Fruit fly (Drosophila melanogaster) whole organism, embryonic: ENCODE data around the gene CG10863.
A peak's percentile ranks its signal among the peaks of the same experiment; 100 is the strongest.

ENCODE experiments used
- Abd-B ChIP-seq: fragments of 200-800 bp; sonication (Bioruptor generic); optimal IDR thresholded peaks from 2 replicates; lab custom pipeline; 2018; ENCODE audit warnings: missing biosample characterization, mild to moderate bottlenecking, missing genetic modification characterization, moderate library complexity
- BtbVII ChIP-seq: fragments of 200-800 bp; sonication (Bioruptor generic); optimal IDR thresholded peaks from 3 replicates; lab custom pipeline; 2017; ENCODE audit warnings: missing biosample characterization, mild to moderate bottlenecking, missing genetic modification characterization
- CG11247 ChIP-seq: fragments of 200-800 bp; sonication (Bioruptor generic); IDR thresholded peaks from 2 replicates; pipeline ENCODE4 v1.3.6; 2022; ENCODE audit warnings: missing biosample characterization, missing genetic modification characterization
- CG11723 ChIP-seq: fragments of 200-800 bp; sonication (Bioruptor generic); optimal IDR thresholded peaks from 2 replicates; lab custom pipeline; 2017; ENCODE audit warnings: missing biosample characterization, mild to moderate bottlenecking, missing genetic modification characterization
- CG1233 ChIP-seq: fragments of 200-800 bp; sonication (Bioruptor generic); optimal IDR thresholded peaks from 4 replicates; lab custom pipeline; 2018; ENCODE audit warnings: missing biosample characterization, mild to moderate bottlenecking, missing genetic modification characterization
- CG14710 ChIP-seq: fragments of 200-800 bp; sonication (Bioruptor generic); optimal IDR thresholded peaks from 3 replicates; lab custom pipeline; 2019; ENCODE audit warnings: missing biosample characterization, mild to moderate bottlenecking, missing genetic modification characterization, moderate library complexity
- CG17359 ChIP-seq: fragments of 200-800 bp; sonication (Bioruptor generic); optimal IDR thresholded peaks from 3 replicates; lab custom pipeline; 2018; ENCODE audit warnings: missing biosample characterization, mild to moderate bottlenecking, missing genetic modification characterization, moderate library complexity
- CG17802 ChIP-seq: fragments of 200-800 bp; sonication (Bioruptor generic); optimal IDR thresholded peaks from 2 replicates; lab custom pipeline; 2018; ENCODE audit warnings: missing biosample characterization, mild to moderate bottlenecking, missing genetic modification characterization, moderate library complexity
- CG17829 ChIP-seq: fragments of 200-800 bp; optimal IDR thresholded peaks from 2 replicates; lab custom pipeline; 2019; ENCODE audit warnings: missing biosample characterization, mild to moderate bottlenecking, missing genetic modification characterization, moderate library complexity
- CG18619 ChIP-seq: fragments of 200-800 bp; sonication (Bioruptor generic); optimal IDR thresholded peaks from 3 replicates; lab custom pipeline; 2017; ENCODE audit warnings: missing biosample characterization, mild to moderate bottlenecking, missing genetic modification characterization
- CG2116 ChIP-seq: fragments of 200-800 bp; sonication (Bioruptor generic); optimal IDR thresholded peaks from 3 replicates; lab custom pipeline; 2018; ENCODE audit warnings: missing biosample characterization, mild to moderate bottlenecking, missing genetic modification characterization
- CG30431 ChIP-seq: fragments of 200-800 bp; sonication (Bioruptor generic); optimal IDR thresholded peaks from 2 replicates; lab custom pipeline; 2017; ENCODE audit warnings: missing biosample characterization, missing genetic modification characterization
- CG34376 ChIP-seq: fragments of 200-800 bp; sonication (Bioruptor generic); optimal IDR thresholded peaks from 2 replicates; lab custom pipeline; 2018; ENCODE audit warnings: missing biosample characterization, mild to moderate bottlenecking, missing genetic modification characterization
- CG3726 ChIP-seq: fragments of 200-800 bp; sonication (Bioruptor generic); IDR thresholded peaks from 3 replicates; pipeline ENCODE4, ENCODE4 v1.3.6; 2022; ENCODE audit warnings: missing biosample characterization, missing genetic modification characterization
- CG4404 ChIP-seq: fragments of 200-800 bp; sonication (Bioruptor generic); IDR thresholded peaks from 2 replicates; pipeline ENCODE4 v1.3.6; 2022; ENCODE audit warnings: missing biosample characterization, missing genetic modification characterization
- CG5245 ChIP-seq: fragments of 200-800 bp; sonication (Bioruptor generic); optimal IDR thresholded peaks from 3 replicates; lab custom pipeline; 2016; ENCODE audit warnings: missing biosample characterization, missing genetic modification characterization
- CG9817 ChIP-seq: fragments of 200-800 bp; sonication (Bioruptor generic); optimal IDR thresholded peaks from 2 replicates; lab custom pipeline; 2018; ENCODE audit warnings: missing biosample characterization, mild to moderate bottlenecking, missing genetic modification characterization, moderate library complexity
- CG9876 ChIP-seq: fragments of 200-800 bp; sonication (Bioruptor generic); optimal IDR thresholded peaks from 2 replicates; lab custom pipeline; 2016; ENCODE audit warnings: missing biosample characterization, missing genetic modification characterization
- CG9932 ChIP-seq: fragments of 200-800 bp; sonication (Bioruptor generic); IDR thresholded peaks from 2 replicates; pipeline ENCODE4 v1.3.6; 2022; ENCODE audit warnings: missing biosample characterization, missing genetic modification characterization
- D19B ChIP-seq: fragments of 200-800 bp; sonication (Bioruptor generic); optimal IDR thresholded peaks from 2 replicates; lab custom pipeline; 2017; ENCODE audit warnings: missing biosample characterization, mild to moderate bottlenecking, missing genetic modification characterization
- Dad ChIP-seq: fragments of 200-800 bp; sonication (Bioruptor generic); optimal IDR thresholded peaks from 3 replicates; lab custom pipeline; 2016; ENCODE audit warnings: missing biosample characterization, missing genetic modification characterization
- Fer1 ChIP-seq: fragments of 200-800 bp; sonication (Bioruptor generic); optimal IDR thresholded peaks from 2 replicates; lab custom pipeline; 2017; ENCODE audit warnings: missing biosample characterization, mild to moderate bottlenecking, missing genetic modification characterization
- Gsc ChIP-seq: fragments of 200-800 bp; sonication (Bioruptor generic); IDR thresholded peaks from 2 replicates; pipeline ENCODE4 v1.3.6; 2022; ENCODE audit warnings: missing biosample characterization, missing genetic modification characterization
- H15 ChIP-seq: fragments of 200-800 bp; sonication (Bioruptor generic); IDR thresholded peaks from 3 replicates; pipeline ENCODE4 v1.3.6; 2022; ENCODE audit warnings: missing biosample characterization, missing genetic modification characterization
- HmgZ ChIP-seq: fragments of 200-800 bp; sonication (Bioruptor generic); optimal IDR thresholded peaks from 2 replicates; lab custom pipeline; 2018; ENCODE audit warnings: missing biosample characterization, mild to moderate bottlenecking, missing genetic modification characterization
- Hr3 ChIP-seq: fragments of 200-800 bp; sonication (Bioruptor generic); optimal IDR thresholded peaks from 3 replicates; lab custom pipeline; 2016; ENCODE audit warnings: missing biosample characterization, missing genetic modification characterization
- Hr51 ChIP-seq, 2 experiments: fragments of 200-800 bp; sonication (Bioruptor generic); optimal IDR thresholded peaks; 2 replicates in 1 of 2; 3 replicates in 1 of 2; lab custom pipeline; 2016 to 2018; ENCODE audit warnings: missing biosample characterization in 2 of 2, missing genetic modification characterization in 2 of 2, mild to moderate bottlenecking in 1 of 2, moderate library complexity in 1 of 2
- NK7.1 ChIP-seq: fragments of 200-800 bp; sonication (Bioruptor generic); optimal IDR thresholded peaks from 3 replicates; lab custom pipeline; 2016; ENCODE audit warnings: missing biosample characterization, missing genetic modification characterization
- Rfx ChIP-seq: fragments of 200-800 bp; sonication (Bioruptor generic); IDR thresholded peaks from 2 replicates; pipeline ENCODE4 v1.3.6; 2022; ENCODE audit warnings: missing biosample characterization, missing genetic modification characterization
- Trl ChIP-seq, 3 experiments: fragments of >200 bp in 2 of 3; fragments of 200-800 bp in 1 of 3; sonication (Bioruptor generic) in 1 of 3; optimal IDR thresholded peaks; 2 replicates in 1 of 3; 3 replicates in 2 of 3; lab custom pipeline; 2016 to 2017; ENCODE audit warnings: missing biosample characterization in 1 of 3, missing genetic modification characterization in 1 of 3
- az2 ChIP-seq: fragments of 200-800 bp; sonication (Bioruptor generic); optimal IDR thresholded peaks from 3 replicates; lab custom pipeline; 2016; ENCODE audit warnings: missing biosample characterization, missing genetic modification characterization
- bbx ChIP-seq: fragments of 200-800 bp; sonication (Bioruptor generic); IDR thresholded peaks from 2 replicates; pipeline ENCODE4 v1.3.6; 2022; ENCODE audit warnings: missing biosample characterization, missing genetic modification characterization; ENCODE audit not compliant: partially characterized antibody
- bsh ChIP-seq, 2 experiments: fragments of 200-800 bp; sonication (Bioruptor generic); optimal IDR thresholded peaks; 2 replicates each; lab custom pipeline; 2017 to 2018; ENCODE audit warnings: mild to moderate bottlenecking in 2 of 2, missing biosample characterization in 2 of 2, missing genetic modification characterization in 2 of 2, moderate library complexity in 1 of 2
- croc ChIP-seq: fragments of 200-800 bp; sonication (Bioruptor generic); conservative IDR thresholded peaks from 3 replicates; pipeline ENCODE4 v1.3.6; 2022; ENCODE audit warnings: missing biosample characterization, missing genetic modification characterization
- crp ChIP-seq, 2 experiments: fragments of 200-800 bp; sonication (Bioruptor generic); optimal IDR thresholded peaks; 2 replicates in 1 of 2; 3 replicates in 1 of 2; lab custom pipeline; 2017; ENCODE audit warnings: missing biosample characterization in 2 of 2, missing genetic modification characterization in 2 of 2, mild to moderate bottlenecking in 1 of 2, moderate library complexity in 1 of 2
- dmrt11E ChIP-seq: fragments of 200-800 bp; sonication (Bioruptor generic); optimal IDR thresholded peaks from 3 replicates; lab custom pipeline; 2018; ENCODE audit warnings: missing biosample characterization, mild to moderate bottlenecking, missing genetic modification characterization, moderate library complexity
- dpn ChIP-seq, 2 experiments: fragments of 200-800 bp; sonication (Bioruptor generic); optimal IDR thresholded peaks; 3 replicates each; lab custom pipeline; 2016; ENCODE audit warnings: missing biosample characterization in 2 of 2, missing genetic modification characterization in 2 of 2
- fd3F ChIP-seq: fragments of 200-800 bp; sonication (Bioruptor generic); optimal IDR thresholded peaks from 2 replicates; lab custom pipeline; 2018; ENCODE audit warnings: missing biosample characterization, mild to moderate bottlenecking, missing genetic modification characterization, moderate library complexity
- fd96Cb ChIP-seq: fragments of 200-800 bp; sonication (Bioruptor generic); optimal IDR thresholded peaks from 2 replicates; lab custom pipeline; 2018; ENCODE audit warnings: missing biosample characterization, mild to moderate bottlenecking, missing genetic modification characterization, moderate library complexity
- gro ChIP-seq: fragments of 200-800 bp; sonication (Bioruptor generic); optimal IDR thresholded peaks from 2 replicates; lab custom pipeline; 2016; ENCODE audit warnings: missing biosample characterization, missing genetic modification characterization
- lbe ChIP-seq: fragments of 200-800 bp; sonication (Bioruptor generic); optimal IDR thresholded peaks from 2 replicates; lab custom pipeline; 2016; ENCODE audit warnings: missing biosample characterization, mild to moderate bottlenecking, missing genetic modification characterization
- mirr ChIP-seq: fragments of 200-800 bp; sonication (Bioruptor generic); optimal IDR thresholded peaks from 3 replicates; lab custom pipeline; 2018; ENCODE audit warnings: missing biosample characterization, mild to moderate bottlenecking, missing genetic modification characterization
- nerfin-1 ChIP-seq: fragments of 200-800 bp; sonication (Bioruptor generic); optimal IDR thresholded peaks from 3 replicates; lab custom pipeline; 2019; ENCODE audit warnings: missing biosample characterization, mild to moderate bottlenecking, missing genetic modification characterization, moderate library complexity
- pum ChIP-seq: fragments of 200-800 bp; sonication (Bioruptor generic); optimal IDR thresholded peaks from 2 replicates; lab custom pipeline; 2016; ENCODE audit warnings: missing biosample characterization, missing genetic modification characterization
- pzg ChIP-seq: fragments of 200-800 bp; sonication (Bioruptor generic); optimal IDR thresholded peaks from 3 replicates; lab custom pipeline; 2018; ENCODE audit warnings: missing biosample characterization, mild to moderate bottlenecking, missing genetic modification characterization, moderate library complexity
- salm ChIP-seq: fragments of 200-800 bp; sonication (Bioruptor generic); optimal IDR thresholded peaks from 2 replicates; lab custom pipeline; 2018; ENCODE audit warnings: missing biosample characterization, mild to moderate bottlenecking, missing genetic modification characterization
- sqz ChIP-seq: fragments of 200-800 bp; sonication (Bioruptor generic); optimal IDR thresholded peaks from 3 replicates; lab custom pipeline; 2018; ENCODE audit warnings: missing biosample characterization, mild to moderate bottlenecking, missing genetic modification characterization

The CG10863 gene

DNA sequence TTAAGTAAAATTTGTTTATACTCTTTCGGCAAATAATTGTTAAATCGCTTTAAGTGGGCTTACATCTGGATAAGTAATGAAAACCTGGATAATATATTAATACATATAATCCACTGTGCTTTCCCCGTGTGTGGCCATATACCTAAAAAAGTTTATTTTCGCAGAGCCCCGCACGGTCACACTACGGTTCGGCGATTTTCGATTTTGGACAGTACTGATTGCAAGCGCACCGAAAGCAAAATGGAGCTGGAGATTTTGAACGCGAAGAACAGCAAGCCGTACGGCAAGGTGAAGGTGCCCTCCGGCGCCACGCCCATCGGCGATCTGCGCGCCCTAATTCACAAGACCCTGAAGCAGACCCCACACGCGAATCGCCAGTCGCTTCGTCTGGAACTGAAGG lies 39.0 kb downstream of the CG10863 start, which contains the start of gene Sc2 (continued):
- TF ChIP-seq nerfin-1 (tag; lab: Kevin White, UChicago), result no peak
- TF ChIP-seq Trl (optimal IDR thresholded peaks at IDR 0.05; lab: Kevin White, UChicago), result no peak
- no peak for TF ChIP-seq Trl (GFP tag; optimal IDR thresholded peaks at IDR 0.05; lab: Kevin White, UChicago)
- no peak for TF ChIP-seq gro
- no peak for TF ChIP-seq crp (GFP tag; optimal IDR thresholded peaks at IDR 0.05; lab: Kevin White, UChicago)
- no peak for TF ChIP-seq CG17829 (tag; lab: Kevin White, UChicago)
- no peak for TF ChIP-seq salm
- TF ChIP-seq CG9932 (GFP tag; lab: Robert Waterston, UW), result peak; percentile 78
- TF ChIP-seq H15 (GFP tag; lab: Robert Waterston, UW), result no peak
- TF ChIP-seq lbe (GFP tag; lab: Kevin White, UChicago), result no peak
- TF ChIP-seq BtbVII (GFP tag; lab: Kevin White, UChicago), result no peak
- TF ChIP-seq CG4404 (GFP tag; lab: Robert Waterston, UW), result no peak
- TF ChIP-seq fd3F (GFP tag; lab: Kevin White, UChicago), result no peak

dm6 chr3L:3902491-3903198 lies 39.6 kb downstream of the CG10863 start, which contains the start of gene Ubi-p63E:
Gene Ubi-p63E (minus strand): TSS chr3L:3903184.
- TF ChIP-seq pzg (GFP tag; lab: Kevin White, UChicago) (peak; percentile 59), Gsc (GFP tag; lab: Robert Waterston, UW) (no peak), dmrt11E (peak; percentile 65), CG11723 (GFP tag; lab: Kevin White, UChicago) (peak; percentile 31), mirr (peak; percentile 44), bbx (GFP tag; lab: Robert Waterston, UW) (no peak), CG3726 (no peak), fd96Cb (tag; lab: Kevin White, UChicago) (peak; percentile 64), Fer1 (GFP tag; lab: Kevin White, UChicago) (peak; percentile 36), dpn (GFP tag; optimal IDR thresholded peaks at IDR 0.05; lab: Kevin White, UChicago) (peak; percentile 64 to 72), CG5245 (peak; percentile 1), NK7.1 (peak; percentile 44), Abd-B (peak; percentile 67), pum (GFP tag; lab: Kevin White, UChicago) (peak; percentile 75), D19B (no peak), CG17359 (tag; lab: Kevin White, UChicago) (peak; percentile 51), CG11247 (GFP tag; lab: Robert Waterston, UW) (no peak), Rfx (GFP tag; lab: Robert Waterston, UW) (no peak), Hr3 (GFP tag; lab: Kevin White, UChicago) (peak; percentile 56), Hr51 (GFP tag; optimal IDR thresholded peaks at IDR 0.05; lab: Kevin White, UChicago) (peak; percentile 19 to 66), CG9876 (GFP tag; lab: Kevin White, UChicago) (peak; percentile 21), CG17802 (tag; lab: Kevin White, UChicago) (no peak), croc (GFP tag; lab: Robert Waterston, UW) (peak; percentile 54; the same call in 2 of the 3 replicates), CG1233 (GFP tag; lab: Kevin White, UChicago) (peak; percentile 27), sqz (GFP tag; lab: Kevin White, UChicago) (peak; percentile 74), az2 (GFP tag; lab: Kevin White, UChicago) (peak; percentile 65), CG9817 (tag; lab: Kevin White, UChicago) (peak; percentile 63), bsh (GFP tag; optimal IDR thresholded peaks at IDR 0.05; lab: Kevin White, UChicago) (peak in 1 of 2 experiments; percentile 62), HmgZ (tag; lab: Kevin White, UChicago) (peak; percentile 60), CG18619 (GFP tag; lab: Kevin White, UChicago) (peak; percentile 50), CG2116 (GFP tag; lab: Kevin White, UChicago) (peak; percentile 33), CG30431 (GFP tag; lab: Kevin White, UChicago) (peak; percentile 64), CG14710 (tag; lab: Kevin White, UChicago) (peak; percentile 67), Dad (peak; percentile 37), CG34376 (GFP tag; lab: Kevin White, UChicago) (peak; percentile 66)
